Fruit fly (Drosophila melanogaster) whole organism, embryonic: ENCODE data around the gene CG1764.

ENCODE experiments used
- Bgb ChIP-seq: fragments of 200-800 bp; sonication (Bioruptor generic); IDR thresholded peaks from 2 replicates; pipeline ENCODE4 v1.3.6; 2022; ENCODE audit warnings: missing biosample characterization, missing genetic modification characterization; ENCODE audit not compliant: partially characterized antibody
- C15 ChIP-seq: fragments of 200-800 bp; sonication (Bioruptor generic); IDR thresholded peaks from 3 replicates; pipeline ENCODE4 v1.3.6; 2022; ENCODE audit warnings: missing biosample characterization, missing genetic modification characterization
- CG10209 ChIP-seq: fragments of 200-800 bp; sonication (Bioruptor generic); optimal IDR thresholded peaks from 3 replicates; lab custom pipeline; 2017; ENCODE audit warnings: missing biosample characterization, mild to moderate bottlenecking, missing genetic modification characterization, missing genetic modification reagents
- CG10959 ChIP-seq: fragments of 200-800 bp; sonication (Bioruptor generic); IDR thresholded peaks from 2 replicates; pipeline ENCODE4 v1.3.6; 2022; ENCODE audit warnings: missing biosample characterization, missing genetic modification characterization
- CG11695 ChIP-seq: fragments of 200-800 bp; sonication (Bioruptor generic); IDR thresholded peaks from 3 replicates; pipeline ENCODE4 v1.3.6; 2022; ENCODE audit warnings: missing biosample characterization, missing genetic modification characterization
- CG1233 ChIP-seq: fragments of 200-800 bp; sonication (Bioruptor generic); optimal IDR thresholded peaks from 4 replicates; lab custom pipeline; 2018; ENCODE audit warnings: missing biosample characterization, mild to moderate bottlenecking, missing genetic modification characterization
- CG13296 ChIP-seq: fragments of 200-800 bp; sonication (Bioruptor generic); optimal IDR thresholded peaks from 3 replicates; lab custom pipeline; 2018; ENCODE audit warnings: missing biosample characterization, mild to moderate bottlenecking, missing genetic modification characterization
- CG13424 ChIP-seq: fragments of 200-800 bp; sonication (Bioruptor generic); optimal IDR thresholded peaks from 2 replicates; lab custom pipeline; 2019; ENCODE audit warnings: missing biosample characterization, mild to moderate bottlenecking, missing genetic modification characterization, moderate library complexity
- CG13624 ChIP-seq: fragments of 200-800 bp; sonication (Bioruptor generic); optimal IDR thresholded peaks from 2 replicates; lab custom pipeline; 2016; ENCODE audit warnings: missing biosample characterization, missing genetic modification characterization
- CG13775 ChIP-seq: fragments of 200-800 bp; sonication (Bioruptor generic); optimal IDR thresholded peaks from 3 replicates; lab custom pipeline; 2017; ENCODE audit warnings: missing biosample characterization, mild to moderate bottlenecking, missing genetic modification characterization
- CG15011 ChIP-seq: fragments of 200-800 bp; sonication (Bioruptor generic); optimal IDR thresholded peaks from 3 replicates; lab custom pipeline; 2018; ENCODE audit warnings: missing biosample characterization, mild to moderate bottlenecking, missing genetic modification characterization
- CG15601 ChIP-seq: fragments of 200-800 bp; sonication (Bioruptor generic); optimal IDR thresholded peaks from 3 replicates; lab custom pipeline; 2019; ENCODE audit warnings: missing biosample characterization, mild to moderate bottlenecking, missing genetic modification characterization, moderate library complexity
- CG16815 ChIP-seq: fragments of 200-800 bp; sonication (Bioruptor generic); optimal IDR thresholded peaks from 3 replicates; lab custom pipeline; 2017; ENCODE audit warnings: missing biosample characterization, mild to moderate bottlenecking, missing genetic modification characterization
- CG17912 ChIP-seq: fragments of 200-800 bp; sonication (Bioruptor generic); optimal IDR thresholded peaks from 2 replicates; lab custom pipeline; 2018; ENCODE audit warnings: missing biosample characterization, mild to moderate bottlenecking, missing genetic modification characterization
- CG2199 ChIP-seq: fragments of 200-800 bp; sonication (Bioruptor generic); IDR thresholded peaks from 3 replicates; pipeline ENCODE4 v1.3.6; 2022; ENCODE audit warnings: missing biosample characterization, missing genetic modification characterization
- CG31365 ChIP-seq: fragments of 200-800 bp; sonication (Bioruptor generic); optimal IDR thresholded peaks from 2 replicates; lab custom pipeline; 2018; ENCODE audit warnings: missing biosample characterization, mild to moderate bottlenecking, missing genetic modification characterization
- CG34224 ChIP-seq: fragments of 200-800 bp; sonication (Bioruptor generic); IDR thresholded peaks from 3 replicates; pipeline ENCODE4 v1.3.6; 2022; ENCODE audit warnings: missing biosample characterization, missing genetic modification characterization; ENCODE audit not compliant: partially characterized antibody
- CG6254 ChIP-seq: fragments of 200-800 bp; sonication (Bioruptor generic); optimal IDR thresholded peaks from 3 replicates; lab custom pipeline; 2017; ENCODE audit warnings: mild to moderate bottlenecking, missing biosample characterization, missing genetic modification reagents, missing genetic modification characterization
- CG8478 ChIP-seq: fragments of >200 bp; optimal IDR thresholded peaks from 2 replicates; lab custom pipeline; 2018
- CG9215 ChIP-seq: fragments of 200-800 bp; sonication (Bioruptor generic); IDR thresholded peaks from 2 replicates; pipeline ENCODE4 v1.3.6; 2022; ENCODE audit warnings: missing biosample characterization, missing genetic modification characterization
- Camta ChIP-seq: fragments of 200-800 bp; sonication (Bioruptor generic); optimal IDR thresholded peaks from 2 replicates; lab custom pipeline; 2016; ENCODE audit warnings: missing biosample characterization, missing genetic modification characterization
- Hand ChIP-seq: fragments of 200-800 bp; sonication (Bioruptor generic); optimal IDR thresholded peaks from 2 replicates; lab custom pipeline; 2017; ENCODE audit warnings: mild to moderate bottlenecking, missing biosample characterization, missing genetic modification reagents, missing genetic modification characterization
- Hey ChIP-seq: fragments of 200-800 bp; sonication (Bioruptor generic); optimal IDR thresholded peaks from 3 replicates; lab custom pipeline; 2018; ENCODE audit warnings: missing biosample characterization, mild to moderate bottlenecking, missing genetic modification characterization
- HmgD ChIP-seq: fragments of 200-800 bp; sonication (Bioruptor generic); optimal IDR thresholded peaks from 3 replicates; lab custom pipeline; 2016; ENCODE audit warnings: missing biosample characterization, missing genetic modification characterization
- Hr3 ChIP-seq: fragments of 200-800 bp; sonication (Bioruptor generic); optimal IDR thresholded peaks from 3 replicates; lab custom pipeline; 2016; ENCODE audit warnings: missing biosample characterization, missing genetic modification characterization
- Hr39 ChIP-seq: fragments of >200 bp; optimal IDR thresholded peaks from 2 replicates; lab custom pipeline; 2017
- Hr51 ChIP-seq, 2 experiments: fragments of 200-800 bp; sonication (Bioruptor generic); optimal IDR thresholded peaks; 2 replicates in 1 of 2; 3 replicates in 1 of 2; lab custom pipeline; 2016 to 2018; ENCODE audit warnings: missing biosample characterization in 2 of 2, missing genetic modification characterization in 2 of 2, mild to moderate bottlenecking in 1 of 2, moderate library complexity in 1 of 2
- MBD-R2 ChIP-seq: fragments of 200-800 bp; sonication (Bioruptor generic); IDR thresholded peaks from 2 replicates; pipeline ENCODE4 v1.3.6; 2022; ENCODE audit warnings: missing biosample characterization, missing genetic modification characterization
- MTF-1 ChIP-seq: fragments of 200-800 bp; sonication (Bioruptor generic); optimal IDR thresholded peaks from 2 replicates; lab custom pipeline; 2018; ENCODE audit warnings: missing biosample characterization, mild to moderate bottlenecking, missing genetic modification characterization, borderline replicate concordance
- Mrtf ChIP-seq: fragments of 200-800 bp; sonication (Bioruptor generic); IDR thresholded peaks from 3 replicates; pipeline ENCODE4 v1.3.6; 2022; ENCODE audit warnings: missing biosample characterization, missing genetic modification characterization
- Sox102F ChIP-seq: fragments of 200-800 bp; sonication (Bioruptor generic); optimal IDR thresholded peaks from 2 replicates; lab custom pipeline; 2018; ENCODE audit warnings: missing biosample characterization, mild to moderate bottlenecking, missing genetic modification characterization, moderate library complexity
- Usf ChIP-seq: fragments of 200-800 bp; sonication (Bioruptor generic); optimal IDR thresholded peaks from 2 replicates; lab custom pipeline; 2017; ENCODE audit warnings: missing genotype, missing biosample characterization, missing genetic modification characterization
- bcd ChIP-seq: fragments of 200-800 bp; sonication (Bioruptor generic); optimal IDR thresholded peaks from 2 replicates; lab custom pipeline; 2017; ENCODE audit warnings: missing biosample characterization, mild to moderate bottlenecking, missing genetic modification characterization
- chm ChIP-seq: fragments of 200-800 bp; sonication (Bioruptor generic); IDR thresholded peaks from 2 replicates; pipeline ENCODE4 v1.3.6; 2022; ENCODE audit warnings: missing biosample characterization, missing genetic modification characterization
- da ChIP-seq: fragments of 200-800 bp; sonication (Bioruptor generic); optimal IDR thresholded peaks from 2 replicates; lab custom pipeline; 2016; ENCODE audit warnings: missing biosample characterization, missing genetic modification characterization
- fru ChIP-seq: fragments of >200 bp; optimal IDR thresholded peaks from 2 replicates; lab custom pipeline; 2017
- gfzf ChIP-seq: fragments of 200-800 bp; sonication (Bioruptor generic); optimal IDR thresholded peaks from 2 replicates; lab custom pipeline; 2016; ENCODE audit warnings: missing biosample characterization, mild to moderate bottlenecking, missing genetic modification characterization, moderate library complexity
- hb ChIP-seq: fragments of 200-800 bp; sonication (Bioruptor generic); IDR thresholded peaks from 3 replicates; pipeline ENCODE4 v1.3.6; 2022; ENCODE audit warnings: missing biosample characterization, missing genetic modification characterization; ENCODE audit not compliant: partially characterized antibody
- lab ChIP-seq: fragments of 200-800 bp; sonication (Bioruptor generic); optimal IDR thresholded peaks from 3 replicates; lab custom pipeline; 2017; ENCODE audit warnings: missing biosample characterization, missing genetic modification characterization, mild to moderate bottlenecking, moderate library complexity, missing genetic modification reagents
- pita ChIP-seq: fragments of 200-800 bp; sonication (Bioruptor generic); optimal IDR thresholded peaks from 2 replicates; lab custom pipeline; 2017; ENCODE audit warnings: missing biosample characterization, mild to moderate bottlenecking, missing genetic modification characterization
- ranshi ChIP-seq: fragments of 200-800 bp; sonication (Bioruptor generic); IDR thresholded peaks from 2 replicates; pipeline ENCODE4 v1.3.6; 2022; ENCODE audit warnings: missing biosample characterization, missing genetic modification characterization
- repo ChIP-seq: fragments of 200-800 bp; sonication (Bioruptor generic); optimal IDR thresholded peaks from 2 replicates; lab custom pipeline; 2016; ENCODE audit warnings: missing biosample characterization, missing genetic modification characterization
- sens ChIP-seq: fragments of 200-800 bp; sonication (Bioruptor generic); peaks from one replicate; lab custom pipeline; 2016; ENCODE audit warnings: missing biosample characterization, missing genetic modification characterization
- tin ChIP-seq: fragments of 200-800 bp; sonication (Bioruptor generic); optimal IDR thresholded peaks from 3 replicates; lab custom pipeline; 2016; ENCODE audit warnings: missing biosample characterization, missing genetic modification characterization
- trh ChIP-seq: fragments of 200-800 bp; sonication (Bioruptor generic); optimal IDR thresholded peaks from 2 replicates; lab custom pipeline; 2016; ENCODE audit warnings: missing biosample characterization, missing genetic modification characterization
- twi ChIP-seq: fragments of 200-800 bp; optimal IDR thresholded peaks from 2 replicates; lab custom pipeline; 2019; ENCODE audit warnings: missing biosample characterization, mild to moderate bottlenecking, missing genetic modification characterization, moderate library complexity
- unpg ChIP-seq: fragments of 200-800 bp; sonication (Bioruptor generic); optimal IDR thresholded peaks from 3 replicates; lab custom pipeline; 2018; ENCODE audit warnings: missing biosample characterization, mild to moderate bottlenecking, missing genetic modification characterization, moderate library complexity
- vfl ChIP-seq: fragments of 200-800 bp; sonication (Bioruptor generic); optimal IDR thresholded peaks from 2 replicates; lab custom pipeline; 2016; ENCODE audit warnings: missing biosample characterization, missing genetic modification characterization
- z ChIP-seq: fragments of 200-800 bp; sonication (Bioruptor generic); IDR thresholded peaks from 3 replicates; pipeline ENCODE4 v1.3.6; 2022; ENCODE audit warnings: missing biosample characterization, missing genetic modification characterization

CG1764 gene

DNA sequence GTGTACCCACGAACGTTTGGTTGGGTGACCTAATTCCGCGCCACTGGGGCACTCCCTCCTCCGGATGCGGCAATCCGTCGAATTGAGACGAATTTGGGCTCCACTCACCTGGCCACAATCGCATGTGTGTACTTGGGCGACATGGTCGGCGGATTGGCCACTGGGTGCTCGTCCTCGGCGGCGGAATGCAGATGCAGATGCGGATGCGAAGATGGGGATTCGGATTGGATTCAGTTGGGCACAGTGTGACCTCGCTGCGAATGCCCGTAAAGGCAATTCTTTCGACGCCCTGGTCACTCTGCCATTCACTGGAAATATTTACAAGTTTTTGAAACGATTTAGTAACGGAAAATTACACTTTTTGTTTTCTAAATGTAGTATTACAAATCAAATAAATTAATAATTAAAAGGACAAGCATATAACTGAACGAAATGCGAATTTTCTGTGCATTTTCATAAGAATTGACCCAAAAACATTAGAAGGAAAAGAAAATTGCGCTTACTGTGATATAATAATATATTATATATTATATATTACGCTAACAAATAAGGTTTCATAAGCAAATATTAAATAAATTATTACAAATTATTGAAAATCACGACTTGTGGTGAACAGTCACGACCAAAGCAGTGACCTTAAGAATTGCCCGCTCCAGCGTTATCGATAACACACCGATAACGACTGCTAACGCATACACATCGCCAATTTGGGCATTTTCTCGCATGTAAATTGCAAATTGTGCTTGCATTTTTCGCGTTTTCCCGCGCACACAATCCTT lies 5.6 kb downstream of the CG1764 start, which contains the start of gene CG1622 (continued):
- TF ChIP-seq MTF-1 (GFP tag; lab: Kevin White, UChicago), result no peak
- peak; percentile 68 for TF ChIP-seq gfzf (GFP tag; lab: Kevin White, UChicago)
- no peak for TF ChIP-seq Camta (GFP tag; lab: Kevin White, UChicago)
- TF ChIP-seq Hr51 (GFP tag; optimal IDR thresholded peaks at IDR 0.05; lab: Kevin White, UChicago), result no peak
- TF ChIP-seq unpg (GFP tag; lab: Kevin White, UChicago), result no peak
- peak; percentile 38 for TF ChIP-seq Hr3 (GFP tag; lab: Kevin White, UChicago)
- peak; percentile 49 for TF ChIP-seq MBD-R2 (GFP tag; lab: Robert Waterston, UW)
- no peak for TF ChIP-seq C15
- TF ChIP-seq CG1233 (GFP tag; lab: Kevin White, UChicago), result no peak

DNA sequence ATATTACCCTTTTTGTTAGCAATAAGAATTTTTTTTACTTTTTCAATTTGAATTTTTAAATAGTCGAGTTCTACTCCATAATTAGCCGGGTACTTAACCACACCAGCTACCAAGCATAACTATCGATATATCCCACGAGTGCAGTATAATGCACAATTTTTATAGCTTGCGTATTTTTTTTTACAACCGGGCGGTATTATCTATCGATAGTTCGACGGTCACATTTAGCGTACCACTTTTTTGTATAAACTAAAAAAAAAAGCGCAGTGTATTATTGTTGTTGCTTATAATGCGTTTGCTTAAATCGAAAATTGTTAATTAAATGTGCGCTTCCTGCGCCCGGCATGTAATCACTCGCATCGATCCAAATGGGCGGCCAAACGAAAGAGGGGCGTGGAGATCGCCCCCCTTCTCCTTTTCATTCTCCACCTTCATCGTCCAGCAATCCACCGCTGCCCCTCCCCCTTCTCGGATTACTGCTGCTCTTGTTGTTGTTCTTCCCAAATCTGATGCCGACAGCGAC lies 14.3 kb downstream of the CG1764 start, which contains the start of gene Remo:
Remo (plus strand) TSS at position 198 of the 523 bp plus-strand sequence.
- TF ChIP-seq tin (GFP tag; lab: Kevin White, UChicago) (no peak), HmgD (GFP tag; lab: Kevin White, UChicago) (peak; percentile 4), CG13775 (GFP tag; lab: Kevin White, UChicago) (no peak), Bgb (GFP tag; lab: Robert Waterston, UW) (peak; percentile 79), Usf (GFP tag; lab: Kevin White, UChicago) (no peak), hb (GFP tag; lab: Robert Waterston, UW) (0 out of 3 replicates have a peak, but pooled peaks have one; percentile 51), repo (GFP tag; lab: Kevin White, UChicago) (no peak), CG31365 (tag; lab: Kevin White, UChicago) (no peak), z (GFP tag; lab: Robert Waterston, UW) (no peak), CG6254 (GFP tag; lab: Kevin White, UChicago) (no peak), CG13424 (tag; lab: Kevin White, UChicago) (no peak), CG8478 (lab: Kevin White, UChicago) (no peak), CG13296 (no peak), Hand (GFP tag; lab: Kevin White, UChicago) (no peak), CG15011 (no peak), Sox102F (GFP tag; lab: Kevin White, UChicago) (no peak), Hey (no peak), CG10959 (GFP tag; lab: Robert Waterston, UW) (no peak), sens (GFP tag; lab: Kevin White, UChicago) (no peak), bcd (GFP tag; lab: Kevin White, UChicago) (peak; percentile 72), CG11695 (GFP tag; lab: Robert Waterston, UW) (no peak), ranshi (GFP tag; lab: Robert Waterston, UW) (no peak), lab (GFP tag; lab: Kevin White, UChicago) (no peak), da (GFP tag; lab: Kevin White, UChicago) (no peak), CG17912 (GFP tag; lab: Kevin White, UChicago) (no peak), trh (GFP tag; lab: Kevin White, UChicago) (no peak), CG9215 (no peak), chm (no peak), CG13624 (GFP tag; lab: Kevin White, UChicago) (no peak), CG15601 (tag; lab: Kevin White, UChicago) (peak; percentile 11), Mrtf (GFP tag; lab: Robert Waterston, UW) (no peak), vfl (GFP tag; lab: Kevin White, UChicago) (no peak), CG10209 (GFP tag; lab: Kevin White, UChicago) (no peak), CG16815 (no peak), twi (tag; lab: Kevin White, UChicago) (no peak), pita (GFP tag; lab: Kevin White, UChicago) (peak; percentile 78), CG34224 (GFP tag; lab: Robert Waterston, UW) (peak; percentile 50), Hr39 (no peak), fru (lab: Kevin White, UChicago) (no peak), CG2199 (GFP tag; lab: Robert Waterston, UW) (no peak)
